Fruit fly (Drosophila melanogaster): ENCODE measurements around the gene CG9121.

dm6 chr2L:5059645-5060254 is 8.9 kb upstream of the CG9121 start, which contains the start of gene Rpn11:
- TF ChIP-seq CG8478 (optimal IDR thresholded peaks at IDR 0.05) (no peak), usp (GFP tag; optimal IDR thresholded peaks at IDR 0.05) (no peak), Dll (optimal IDR thresholded peaks at IDR 0.05) (no peak), pan (optimal IDR thresholded peaks at IDR 0.05) (no peak), EcR (GFP tag; optimal IDR thresholded peaks at IDR 0.05) (no peak)

All from whole organism.